Worm (Caenorhabditis elegans) whole organism, L1 larva: Measurements from ENCODE around the gene T04G9.7.

Source experiments
- ceh-82 ChIP-seq, 3 experiments: fragments of 150-350 bp in 1 of 3; sonication (generic microtip) in 2 of 3; optimal IDR thresholded peaks; 2 replicates each; lab custom pipeline; 2014 to 2017; ENCODE audit warnings: missing biosample characterization in 3 of 3, missing genetic modification characterization in 3 of 3
- egl-13 ChIP-seq: sonication (generic microtip); optimal IDR thresholded peaks from 2 replicates; lab custom pipeline; 2016; ENCODE audit warnings: missing genotype, missing genetic modification reagents, missing genetic modification characterization, missing compliant biosample characterization
- lir-3 ChIP-seq: sonication (generic microtip); optimal IDR thresholded peaks from 2 replicates; lab custom pipeline; 2016; ENCODE audit warnings: mild to moderate bottlenecking, missing genetic modification characterization, moderate library complexity, missing compliant biosample characterization; ENCODE audit not compliant: poor library complexity
- nhr-20 ChIP-seq: sonication (generic microtip); optimal IDR thresholded peaks from 2 replicates; lab custom pipeline; 2016; ENCODE audit warnings: mild to moderate bottlenecking, missing genetic modification characterization, missing compliant biosample characterization
- nhr-237 ChIP-seq: fragments of 150-350 bp; optimal IDR thresholded peaks from 2 replicates; lab custom pipeline; 2014; ENCODE audit warnings: missing biosample characterization, missing genetic modification characterization
- nhr-28 ChIP-seq: fragments of 150-350 bp; optimal IDR thresholded peaks from 2 replicates; lab custom pipeline; 2014; ENCODE audit warnings: missing biosample characterization, missing genetic modification characterization
- pag-3 ChIP-seq: sonication (generic microtip); optimal IDR thresholded peaks from 2 replicates; lab custom pipeline; 2017; ENCODE audit warnings: missing genetic modification characterization, mild to moderate bottlenecking, missing compliant biosample characterization, antibody characterized with exemption, borderline replicate concordance; ENCODE audit not compliant: insufficient read depth
- pqm-1 ChIP-seq: sonication (generic microtip); optimal IDR thresholded peaks from 3 replicates; lab custom pipeline; 2017; ENCODE audit warnings: missing biosample characterization, missing genetic modification characterization
- snpc-4 ChIP-seq: fragments of 150-350 bp; optimal IDR thresholded peaks from 2 replicates; lab custom pipeline; 2014; ENCODE audit warnings: missing biosample characterization, missing genetic modification characterization
- sox-4 ChIP-seq: sonication (generic microtip); optimal IDR thresholded peaks from 2 replicates; lab custom pipeline; 2016; ENCODE audit warnings: missing genetic modification characterization, missing compliant biosample characterization
- unc-62 ChIP-seq: fragments of 150-350 bp; optimal IDR thresholded peaks from 2 replicates; lab custom pipeline; 2014; ENCODE audit warnings: missing biosample characterization, missing genetic modification reagents, missing genetic modification characterization
- unc-86 ChIP-seq: sonication (generic microtip); optimal IDR thresholded peaks from 2 replicates; lab custom pipeline; 2016; ENCODE audit warnings: missing genetic modification characterization, missing compliant biosample characterization
- xbp-1 ChIP-seq: sonication (generic microtip); optimal IDR thresholded peaks from 2 replicates; lab custom pipeline; 2016; ENCODE audit warnings: missing genetic modification characterization, missing compliant biosample characterization

DNA sequence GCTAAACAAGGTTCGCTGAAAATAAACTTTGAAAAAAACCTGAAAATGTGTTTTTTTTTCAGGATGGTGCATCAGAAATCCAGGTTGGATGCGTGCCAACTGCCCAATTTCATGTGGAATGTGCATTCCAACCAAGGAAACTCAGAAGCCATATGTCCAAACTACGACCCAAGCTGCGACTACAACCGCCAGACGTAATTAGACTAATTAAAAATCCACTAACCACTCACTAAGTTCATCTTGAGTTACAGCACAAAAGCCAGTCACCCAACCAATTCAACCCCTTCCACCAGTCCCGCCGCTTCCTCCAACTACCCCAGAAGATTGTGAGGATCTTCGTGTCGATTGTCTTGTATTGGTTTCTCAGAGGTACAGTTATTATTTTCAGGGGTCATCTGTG is 8.6 kb downstream of the T04G9.7 start:
- TF ChIP-seq snpc-4, result no peak
- no peak for TF ChIP-seq ceh-82 (tag; optimal IDR thresholded peaks at IDR 0.05; lab: Kevin White, UChicago)
- TF ChIP-seq pag-3 (tag; lab: Kevin White, UChicago), result no peak
- TF ChIP-seq lir-3 (tag; lab: Kevin White, UChicago), result no peak
- no peak for TF ChIP-seq pqm-1 (tag; lab: Kevin White, UChicago)
- TF ChIP-seq nhr-28 (tag; lab: Kevin White, UChicago), result no peak
- no peak for TF ChIP-seq unc-62 (GFP tag; lab: Kevin White, UChicago)
- TF ChIP-seq xbp-1 (tag; lab: Kevin White, UChicago), result no peak
- TF ChIP-seq unc-86 (tag; lab: Kevin White, UChicago), result no peak
- no peak for TF ChIP-seq sox-4 (tag; lab: Kevin White, UChicago)
- TF ChIP-seq egl-13, result no peak
- no peak for TF ChIP-seq nhr-20
- no peak for TF ChIP-seq nhr-237
